Worm (Caenorhabditis elegans): Measurements from ENCODE around the gene memo-1.

Gene memo-1

ce11 chrV:7804064-7804800 is 42.7 kb downstream of the memo-1 start, which contains the start of gene uvs-1:
TSS of gene uvs-1 (minus strand) at chrV:7804208.
- TF ChIP-seq ceh-9 (tag; optimal IDR thresholded peaks at IDR 0.05) (no peak), nhr-11 (tag; optimal IDR thresholded peaks at IDR 0.05) (no peak), gmeb-2 (tag; optimal IDR thresholded peaks at IDR 0.05) (no peak), pha-2 (tag; optimal IDR thresholded peaks at IDR 0.05) (peak; percentile 13), unc-86 (tag; optimal IDR thresholded peaks at IDR 0.05) (no peak), ceh-6 (GFP tag; optimal IDR thresholded peaks at IDR 0.05) (no peak), pat-9 (tag; optimal IDR thresholded peaks at IDR 0.05) (no peak), dve-1 (tag; optimal IDR thresholded peaks at IDR 0.05) (no peak), ceh-2 (tag; optimal IDR thresholded peaks at IDR 0.05) (no peak), tbx-2 (tag; optimal IDR thresholded peaks at IDR 0.05) (peak; percentile 60), ceh-31 (tag; optimal IDR thresholded peaks at IDR 0.05) (peak; percentile 41), ceh-48 (tag; optimal IDR thresholded peaks at IDR 0.05) (no peak), hlh-30 (tag; optimal IDR thresholded peaks at IDR 0.05; ENCODE audit: insufficient read depth) (peak; percentile 94), ceh-34 (tag; optimal IDR thresholded peaks at IDR 0.05) (peak; percentile 1), ttx-3 (tag; optimal IDR thresholded peaks at IDR 0.05) (no peak)

ce11 chrV:7803563-7803962 is 43.4 kb downstream of the memo-1 start:
- TF ChIP-seq ceh-9 (tag; optimal IDR thresholded peaks at IDR 0.05) (no peak), fkh-10 (GFP tag; optimal IDR thresholded peaks at IDR 0.05) (no peak), ceh-19 (GFP tag; optimal IDR thresholded peaks at IDR 0.05) (no peak), eyg-1 (tag; optimal IDR thresholded peaks at IDR 0.05) (no peak), ets-4 (tag; optimal IDR thresholded peaks at IDR 0.05) (no peak)

ce11 chrV:7798079-7798478 is 48.9 kb downstream of the memo-1 start, which contains the start of gene ZK742.7:
TSS of gene ZK742.7 (plus strand) at chrV:7798379.
- TF ChIP-seq pha-2 (tag; optimal IDR thresholded peaks at IDR 0.05) = no peak
- no peak for TF ChIP-seq pros-1 (tag; optimal IDR thresholded peaks at IDR 0.05)
- no peak for TF ChIP-seq ceh-48 (tag; optimal IDR thresholded peaks at IDR 0.05)
- no peak for TF ChIP-seq unc-3 (GFP tag; conservative IDR thresholded peaks at IDR 0.05)
- TF ChIP-seq unc-3 (tag; optimal IDR thresholded peaks at IDR 0.05) = no peak
- no peak for TF ChIP-seq fkh-10 (GFP tag; optimal IDR thresholded peaks at IDR 0.05)
- TF ChIP-seq Y22D7AL.16 (tag; optimal IDR thresholded peaks at IDR 0.05) = no peak
- TF ChIP-seq C08G9.2 (tag; optimal IDR thresholded peaks at IDR 0.05) = no peak
- no peak for TF ChIP-seq unc-55 (GFP tag; optimal IDR thresholded peaks at IDR 0.05)
- TF ChIP-seq madf-2 (tag; optimal IDR thresholded peaks at IDR 0.05) = no peak
